Worm (Caenorhabditis elegans) whole organism, L3 larva: ENCODE data around the gene C33F10.14.

Experiments used
- R02D3.7 ChIP-seq: fragments of 150-350 bp; optimal IDR thresholded peaks from 2 replicates; lab custom pipeline; 2014; ENCODE audit warnings: missing biosample characterization, missing genetic modification characterization
- aly-2 ChIP-seq: fragments of 150-350 bp; optimal IDR thresholded peaks from 2 replicates; lab custom pipeline; 2014; ENCODE audit warnings: missing biosample characterization, missing genetic modification characterization
- ceh-28 ChIP-seq: fragments of 150-350 bp; optimal IDR thresholded peaks from 2 replicates; lab custom pipeline; 2014; ENCODE audit warnings: missing biosample characterization, missing genetic modification reagents, missing genetic modification characterization
- ceh-82 ChIP-seq: fragments of 150-350 bp; optimal IDR thresholded peaks from 2 replicates; lab custom pipeline; 2014; ENCODE audit warnings: missing biosample characterization, missing genetic modification characterization
- daf-12 ChIP-seq: fragments of 150-350 bp; optimal IDR thresholded peaks from 2 replicates; lab custom pipeline; 2014; ENCODE audit warnings: missing biosample characterization, missing genetic modification reagents, missing genetic modification characterization
- egl-5 ChIP-seq: fragments of 150-350 bp; optimal IDR thresholded peaks from 2 replicates; lab custom pipeline; 2017; ENCODE audit warnings: missing biosample characterization, missing genetic modification reagents, missing genetic modification characterization, inconsistent platforms
- elt-1 ChIP-seq: fragments of 150-350 bp; optimal IDR thresholded peaks from 2 replicates; lab custom pipeline; 2014; ENCODE audit warnings: missing biosample characterization, missing genetic modification characterization
- elt-2 ChIP-seq: sonication (generic microtip); optimal IDR thresholded peaks from 2 replicates; lab custom pipeline; 2016; ENCODE audit warnings: missing genetic modification reagents, mild to moderate bottlenecking, missing genetic modification characterization, missing compliant biosample characterization
- elt-3 ChIP-seq, 3 experiments: fragments of 150-350 bp in 1 of 3; sonication (generic microtip) in 2 of 3; optimal IDR thresholded peaks; 2 replicates in 2 of 3; 4 replicates in 1 of 3; lab custom pipeline; 2014 to 2017; ENCODE audit warnings: missing biosample characterization in 3 of 3, missing genetic modification characterization in 3 of 3
- eor-1 ChIP-seq, 2 experiments: fragments of 150-350 bp; optimal IDR thresholded peaks; 2 replicates each; lab custom pipeline; 2014 to 2018; ENCODE audit warnings: missing biosample characterization in 2 of 2, missing genetic modification characterization in 2 of 2
- fkh-2 ChIP-seq: fragments of 150-350 bp; optimal IDR thresholded peaks from 2 replicates; lab custom pipeline; 2014; ENCODE audit warnings: missing biosample characterization, missing genetic modification reagents, missing genetic modification characterization
- hmg-11 ChIP-seq: sonication (generic microtip); optimal IDR thresholded peaks from 2 replicates; lab custom pipeline; 2016; ENCODE audit warnings: missing genetic modification characterization, missing compliant biosample characterization
- lin-15B ChIP-seq: fragments of 150-350 bp; optimal IDR thresholded peaks from 2 replicates; lab custom pipeline; 2014; ENCODE audit warnings: missing biosample characterization, missing genetic modification characterization
- lin-39 ChIP-seq: fragments of 150-350 bp; optimal IDR thresholded peaks from 2 replicates; lab custom pipeline; 2018; ENCODE audit warnings: missing biosample characterization, missing genetic modification reagents, missing genetic modification characterization
- lsy-12 ChIP-seq: sonication (generic microtip); optimal IDR thresholded peaks from 2 replicates; lab custom pipeline; 2016; ENCODE audit warnings: mild to moderate bottlenecking, missing genetic modification characterization, missing compliant biosample characterization
- mdl-1 ChIP-seq: fragments of 150-350 bp; optimal IDR thresholded peaks from 2 replicates; lab custom pipeline; 2014; ENCODE audit warnings: missing biosample characterization, missing genetic modification characterization
- nfya-1 ChIP-seq: sonication (generic microtip); optimal IDR thresholded peaks from 2 replicates; lab custom pipeline; 2017; ENCODE audit warnings: missing genetic modification characterization, mild to moderate bottlenecking, missing compliant biosample characterization, antibody characterized with exemption, moderate library complexity; ENCODE audit not compliant: insufficient read depth
- nhr-11 ChIP-seq: fragments of 150-350 bp; optimal IDR thresholded peaks from 2 replicates; lab custom pipeline; 2014; ENCODE audit warnings: missing biosample characterization, missing genetic modification characterization
- nhr-12 ChIP-seq: fragments of 150-350 bp; optimal IDR thresholded peaks from 2 replicates; lab custom pipeline; 2014; ENCODE audit warnings: missing biosample characterization, missing genetic modification characterization
- nhr-23 ChIP-seq: fragments of 150-350 bp; optimal IDR thresholded peaks from 2 replicates; lab custom pipeline; 2014; ENCODE audit warnings: missing biosample characterization, missing genetic modification reagents, missing genetic modification characterization
- nhr-25 ChIP-seq: sonication (generic microtip); optimal IDR thresholded peaks from 2 replicates; lab custom pipeline; 2017; ENCODE audit warnings: missing biosample characterization, missing genetic modification characterization
- nhr-28 ChIP-seq: fragments of 150-350 bp; optimal IDR thresholded peaks from 2 replicates; lab custom pipeline; 2014; ENCODE audit warnings: missing biosample characterization, missing genetic modification characterization
- nhr-43 ChIP-seq: sonication (generic microtip); optimal IDR thresholded peaks from 2 replicates; lab custom pipeline; 2016; ENCODE audit warnings: mild to moderate bottlenecking, missing genetic modification characterization, missing compliant biosample characterization; ENCODE audit not compliant: poor library complexity, severe bottlenecking
- nhr-67 ChIP-seq: fragments of 150-350 bp; optimal IDR thresholded peaks from 2 replicates; lab custom pipeline; 2014; ENCODE audit warnings: missing biosample characterization, missing genetic modification characterization
- nhr-76 ChIP-seq: fragments of 150-350 bp; sonication (generic microtip); optimal IDR thresholded peaks from 5 replicates; lab custom pipeline; 2014; ENCODE audit warnings: missing biosample characterization, missing genetic modification characterization
- nhr-77 ChIP-seq: fragments of 150-350 bp; optimal IDR thresholded peaks from 2 replicates; lab custom pipeline; 2014; ENCODE audit warnings: missing biosample characterization, missing genetic modification characterization
- pha-4 ChIP-seq: fragments of 150-350 bp; optimal IDR thresholded peaks from 2 replicates; lab custom pipeline; 2014; ENCODE audit warnings: missing biosample characterization, missing genetic modification reagents, missing genetic modification characterization
- pqm-1 ChIP-seq: fragments of 150-350 bp; optimal IDR thresholded peaks from 2 replicates; lab custom pipeline; 2017; ENCODE audit warnings: missing biosample characterization, missing genetic modification characterization, inconsistent platforms
- sea-2 ChIP-seq: fragments of 150-350 bp; sonication (generic microtip); optimal IDR thresholded peaks from 4 replicates; lab custom pipeline; 2014; ENCODE audit warnings: missing biosample characterization, missing genetic modification reagents, missing genetic modification characterization
- skn-1 ChIP-seq: fragments of 150-350 bp; optimal IDR thresholded peaks from 2 replicates; lab custom pipeline; 2014; ENCODE audit warnings: missing biosample characterization, missing genetic modification characterization
- snpc-4 ChIP-seq: fragments of 150-350 bp; optimal IDR thresholded peaks from 2 replicates; lab custom pipeline; 2014; ENCODE audit warnings: missing biosample characterization, missing genetic modification characterization
- tbx-2 ChIP-seq: sonication (generic microtip); optimal IDR thresholded peaks from 2 replicates; lab custom pipeline; 2016; ENCODE audit warnings: mild to moderate bottlenecking, missing genetic modification characterization, missing compliant biosample characterization
- unc-39 ChIP-seq: sonication (generic microtip); optimal IDR thresholded peaks from 4 replicates; lab custom pipeline; 2017; ENCODE audit warnings: missing biosample characterization, missing genetic modification characterization
- unc-62 ChIP-seq: fragments of 150-350 bp; sonication (generic microtip); optimal IDR thresholded peaks from 4 replicates; lab custom pipeline; 2014; ENCODE audit warnings: missing biosample characterization, missing genetic modification reagents, missing genetic modification characterization
- zag-1 ChIP-seq: fragments of 150-350 bp; optimal IDR thresholded peaks from 2 replicates; lab custom pipeline; 2014; ENCODE audit warnings: missing biosample characterization, missing genetic modification characterization
- ztf-4 ChIP-seq: fragments of 150-350 bp; optimal IDR thresholded peaks from 2 replicates; lab custom pipeline; 2014; ENCODE audit warnings: missing biosample characterization, missing genetic modification characterization

Gene C33F10.14

ce11 chrII:4800524-4800923 lies 3.4 kb downstream of the C33F10.14 start:
- no peak for TF ChIP-seq nfya-1 (tag; lab: Kevin White, UChicago)
- no peak for TF ChIP-seq elt-1 (tag; lab: Kevin White, UChicago)
- TF ChIP-seq nhr-28 (tag; lab: Kevin White, UChicago) = no peak
- TF ChIP-seq zag-1 = no peak
- TF ChIP-seq hmg-11 (tag; lab: Kevin White, UChicago) = no peak
- no peak for TF ChIP-seq ztf-4 (tag; lab: Kevin White, UChicago)
- no peak for TF ChIP-seq lin-15B
- TF ChIP-seq nhr-43 (tag; lab: Kevin White, UChicago) = no peak
- no peak for TF ChIP-seq nhr-67
- TF ChIP-seq pha-4 (tag; lab: Kevin White, UChicago) = no peak
- TF ChIP-seq aly-2 (tag; lab: Kevin White, UChicago) = no peak
- no peak for TF ChIP-seq skn-1
- no peak for TF ChIP-seq ceh-82 (tag; lab: Kevin White, UChicago)
- no peak for TF ChIP-seq pqm-1
- TF ChIP-seq, all 47 proteins: peak for 0

DNA sequence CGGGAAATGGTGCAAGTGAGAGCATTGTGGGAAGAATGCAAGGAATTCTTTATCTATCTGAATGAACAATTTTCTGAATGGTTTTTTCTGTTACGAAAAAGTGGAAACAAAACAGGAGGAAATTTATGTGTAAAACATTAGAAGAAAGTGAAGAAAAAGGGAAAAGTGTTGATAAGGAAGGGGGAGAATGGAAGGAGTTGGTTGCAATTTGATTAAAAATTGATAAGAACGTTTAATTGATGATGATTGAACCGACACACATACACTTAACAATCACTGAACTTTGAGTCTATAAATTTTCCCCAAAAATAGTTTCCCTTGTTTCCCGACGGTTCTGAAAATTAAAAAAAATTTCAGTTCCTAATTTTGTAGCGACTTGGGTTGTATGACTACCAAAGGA lies 5.7 kb downstream of the C33F10.14 start:
- TF ChIP-seq hmg-11 (tag; lab: Kevin White, UChicago) (no peak), unc-39 (tag; lab: Kevin White, UChicago) (no peak), elt-2 (peak; percentile 96), pha-4 (tag; lab: Kevin White, UChicago) (peak; percentile 10), fkh-2 (tag; lab: Kevin White, UChicago) (no peak), pqm-1 (peak; percentile 38), unc-62 (GFP tag; lab: Kevin White, UChicago) (no peak), lin-15B (no peak), sea-2 (no peak), mdl-1 (tag; lab: Kevin White, UChicago) (no peak), nhr-25 (no peak), ceh-82 (tag; lab: Kevin White, UChicago) (no peak)
- TF ChIP-seq, all 47 proteins: peak for 3

DNA sequence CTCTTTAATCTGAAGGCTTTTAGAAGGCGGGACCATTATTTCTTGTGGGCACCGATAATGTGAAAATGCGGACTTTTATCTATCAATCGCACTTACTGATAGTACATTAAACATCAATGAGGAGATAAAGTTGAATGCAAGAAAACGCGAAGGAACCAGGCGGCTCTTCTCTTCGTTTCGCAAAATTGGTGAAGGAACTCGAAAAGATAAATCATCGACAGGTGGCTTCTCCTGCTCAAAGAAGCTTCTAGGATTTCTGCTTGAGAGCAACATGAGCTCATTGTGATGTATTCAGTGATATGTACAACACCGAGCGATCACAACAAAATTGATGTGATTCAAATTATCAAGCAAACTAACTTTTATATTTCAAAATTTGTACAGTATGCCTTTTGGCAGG lies 8.6 kb downstream of the C33F10.14 start:
- TF ChIP-seq aly-2 (tag; lab: Kevin White, UChicago) (no peak), egl-5 (tag; lab: Kevin White, UChicago) (peak; percentile 16)

DNA sequence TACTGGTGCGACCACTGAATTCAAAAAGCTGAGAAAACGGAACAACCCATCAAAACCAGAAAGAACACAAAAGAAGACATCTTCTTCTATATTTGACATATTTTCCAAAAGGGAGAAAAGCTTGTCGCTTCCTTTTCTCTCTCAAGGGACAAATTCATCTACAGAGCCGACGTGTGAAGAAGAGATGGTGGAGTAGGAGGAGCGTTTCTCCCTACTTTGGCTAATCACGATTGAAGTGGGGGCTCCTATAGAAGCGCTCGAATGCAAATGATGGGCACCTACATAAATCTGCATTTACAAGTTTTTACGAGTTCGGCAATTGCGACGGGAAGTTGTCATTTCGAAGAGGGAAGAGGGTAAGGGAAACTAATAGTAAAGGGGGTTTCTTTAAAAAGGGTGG lies 9.1 kb downstream of the C33F10.14 start:
- TF ChIP-seq elt-1 (tag; lab: Kevin White, UChicago) (peak; percentile 34), lin-39 (tag; lab: Kevin White, UChicago) (peak; percentile 36), unc-62 (GFP tag; lab: Kevin White, UChicago) (peak; percentile 41), nhr-43 (tag; lab: Kevin White, UChicago) (no peak), nhr-11 (tag; lab: Kevin White, UChicago) (no peak)
- TF ChIP-seq, all 47 proteins: peak for 3

DNA sequence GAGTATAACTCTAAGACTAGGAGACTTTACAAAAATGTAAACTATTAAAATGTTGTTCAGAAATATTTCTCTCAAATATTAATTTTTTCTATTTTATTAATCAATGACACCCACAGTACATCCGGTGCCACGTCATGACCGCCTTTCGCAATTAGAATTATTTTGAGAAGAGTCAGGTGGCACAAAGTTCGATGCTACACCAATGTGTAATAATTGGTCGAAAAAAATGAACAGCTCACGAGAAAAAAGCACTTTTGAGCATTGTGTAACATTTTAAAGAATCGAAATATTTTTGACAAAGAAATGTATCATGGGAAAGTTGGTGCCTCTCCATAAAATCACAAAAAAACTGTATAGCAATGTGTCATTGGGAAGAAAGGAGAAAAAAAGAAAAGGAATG lies 9.6 kb downstream of the C33F10.14 start:
- no peak for TF ChIP-seq ceh-28 (tag; lab: Kevin White, UChicago)
- TF ChIP-seq nhr-23 (tag; lab: Kevin White, UChicago) = no peak
- no peak for TF ChIP-seq lsy-12 (tag; lab: Kevin White, UChicago)
- TF ChIP-seq R02D3.7 (tag; lab: Kevin White, UChicago) = no peak
- TF ChIP-seq skn-1 = no peak
- no peak for TF ChIP-seq nhr-77
- TF ChIP-seq elt-3 (tag; optimal IDR thresholded peaks at IDR 0.05; lab: Kevin White, UChicago) = no peak
- TF ChIP-seq aly-2 (tag; lab: Kevin White, UChicago) = no peak
- no peak for TF ChIP-seq snpc-4 (tag; lab: Kevin White, UChicago)
- no peak for TF ChIP-seq nhr-12
- TF ChIP-seq tbx-2 = no peak
- no peak for TF ChIP-seq elt-2
- no peak for TF ChIP-seq pha-4 (tag; lab: Kevin White, UChicago)
- no peak for TF ChIP-seq ztf-4 (tag; lab: Kevin White, UChicago)
- no peak for TF ChIP-seq daf-12
- TF ChIP-seq eor-1 (tag; optimal IDR thresholded peaks at IDR 0.05; lab: Kevin White, UChicago) = no peak
- TF ChIP-seq zag-1 = no peak
- no peak for TF ChIP-seq unc-39 (tag; lab: Kevin White, UChicago)
- no peak for TF ChIP-seq nfya-1 (tag; lab: Kevin White, UChicago)
- no peak for TF ChIP-seq nhr-76 (tag; lab: Kevin White, UChicago)
